Fruit fly (Drosophila melanogaster) whole organism: ENCODE measurements around the gene sau.
A peak's percentile ranks its signal among the peaks of the same experiment; 100 is the strongest.

Experiments
- CG8478 ChIP-seq: fragments of >200 bp; optimal IDR thresholded peaks from 2 replicates; lab custom pipeline; 2018; ENCODE audit warnings: inconsistent platforms
- Dll ChIP-seq: fragments of >200 bp; optimal IDR thresholded peaks from 2 replicates; lab custom pipeline; 2017
- EcR ChIP-seq, 2 experiments: fragments of >200 bp; optimal IDR thresholded peaks; 2 replicates each; lab custom pipeline; 2017; ENCODE audit warnings: missing biosample characterization in 2 of 2, missing genetic modification characterization in 2 of 2, missing genetic modification reagents in 2 of 2
- pan ChIP-seq: fragments of >200 bp; optimal IDR thresholded peaks from 2 replicates; lab custom pipeline; 2017
- psq ChIP-seq: fragments of >200 bp; optimal IDR thresholded peaks from 2 replicates; lab custom pipeline; 2017
- usp ChIP-seq: fragments of >200 bp; optimal IDR thresholded peaks from 2 replicates; lab custom pipeline; 2017; ENCODE audit warnings: missing biosample characterization, missing genetic modification characterization, mixed read lengths

Gene sau

DNA sequence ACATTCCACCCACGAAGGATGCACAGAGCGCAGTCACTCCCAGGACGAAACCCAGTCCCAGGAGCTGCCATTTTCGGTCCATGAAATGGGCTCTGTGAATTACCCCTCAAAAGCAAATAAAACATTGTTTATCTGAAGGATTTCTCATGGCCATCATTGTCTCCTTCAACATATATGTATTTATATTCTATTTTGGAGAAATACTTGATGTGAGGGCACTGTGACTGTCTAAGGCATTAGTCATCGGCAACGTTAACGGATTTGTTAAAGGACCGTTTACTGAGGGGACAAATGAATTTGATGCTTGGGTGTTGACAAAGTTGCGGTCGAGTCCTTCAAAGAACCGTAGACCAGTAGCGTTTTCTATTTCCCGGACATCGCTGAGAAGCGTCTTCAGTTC is 13.1 kb downstream of the sau start, which contains the start of gene Tengl2:
Tengl2 (minus strand) TSS at position 101 of the 400 bp plus-strand sequence.
- TF ChIP-seq EcR (GFP tag; optimal IDR thresholded peaks at IDR 0.05; lab: Kevin White, UChicago), result no peak
- no peak for TF ChIP-seq Dll (lab: Kevin White, UChicago)

DNA sequence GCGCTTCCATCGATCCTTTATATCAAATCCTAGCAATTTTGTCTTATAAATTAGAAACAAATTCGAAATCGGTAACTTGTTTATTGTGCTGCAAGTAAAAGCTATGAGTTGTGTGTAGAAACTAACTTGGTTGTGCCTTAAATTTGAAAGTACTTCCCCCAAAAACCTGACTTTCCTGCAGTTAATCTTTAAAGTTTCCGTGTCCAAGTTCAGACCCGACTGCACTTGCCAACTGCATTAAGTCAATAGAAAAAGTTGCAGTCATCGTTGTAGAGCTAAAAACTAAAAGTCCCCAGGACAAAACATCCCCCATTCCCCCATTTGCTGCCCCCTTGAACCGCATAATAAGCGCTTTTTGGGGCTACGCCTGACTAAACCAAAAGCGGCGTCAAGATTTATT is 14.4 kb downstream of the sau start, which contains the start of gene Tengl1:
Tengl1 (minus strand) TSS at position 101 of the 400 bp plus-strand sequence.
- TF ChIP-seq EcR (GFP tag; optimal IDR thresholded peaks at IDR 0.05; lab: Kevin White, UChicago), result no peak
- no peak for TF ChIP-seq CG8478 (lab: Kevin White, UChicago)
- no peak for TF ChIP-seq psq (lab: Kevin White, UChicago)
- no peak for TF ChIP-seq pan (lab: Kevin White, UChicago)
- no peak for TF ChIP-seq Dll (lab: Kevin White, UChicago)
- no peak for TF ChIP-seq usp (GFP tag; lab: Kevin White, UChicago)

DNA sequence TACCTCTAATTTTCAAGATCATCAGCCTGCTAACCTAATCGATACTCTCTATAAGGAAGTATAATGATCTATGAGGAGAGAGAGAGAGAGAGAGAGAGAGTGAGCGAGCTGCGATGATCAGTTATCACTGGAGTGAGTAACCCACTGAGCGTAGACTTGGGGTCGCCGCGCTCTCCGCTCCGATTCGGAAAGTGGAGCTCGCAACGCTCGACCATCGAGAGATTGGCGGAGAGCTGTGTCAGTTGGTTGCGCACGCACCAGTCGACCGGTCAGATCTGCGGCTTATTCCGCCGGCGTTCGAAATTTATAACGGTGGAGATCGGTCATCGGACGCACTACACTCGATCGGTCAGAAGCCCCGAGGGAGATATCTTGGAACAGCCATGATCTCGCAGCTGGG is 16.0 kb downstream of the sau start, which contains the start of gene CG4267:
CG4267 (plus strand) TSS at position 240 of the 400 bp plus-strand sequence.
- peak; percentile 96 for TF ChIP-seq Dll (lab: Kevin White, UChicago)
- TF ChIP-seq EcR (GFP tag; optimal IDR thresholded peaks at IDR 0.05; lab: Kevin White, UChicago), result peak in 1 of 2 experiments; percentile 42
- no peak for TF ChIP-seq usp (GFP tag; lab: Kevin White, UChicago)

DNA sequence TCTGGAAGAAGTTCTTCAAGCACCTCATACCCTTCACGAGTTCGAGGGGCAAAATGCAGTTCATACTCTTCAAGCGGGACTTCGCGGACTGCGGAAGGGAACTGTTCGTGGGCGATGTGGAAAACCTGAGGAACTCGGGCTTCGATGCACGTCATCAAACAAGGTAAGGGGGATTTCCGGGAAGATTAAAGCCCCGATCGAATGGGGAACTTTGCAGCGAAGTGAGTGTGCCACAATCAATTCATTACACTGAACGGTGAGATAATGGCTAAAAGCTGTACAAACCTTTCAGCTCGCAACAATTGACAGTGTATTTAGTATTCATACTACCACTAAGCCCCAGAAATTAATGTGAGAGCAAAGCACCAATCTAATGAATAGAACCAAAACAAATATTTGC is 16.6 kb downstream of the sau start:
- TF ChIP-seq psq (lab: Kevin White, UChicago) (no peak), usp (GFP tag; lab: Kevin White, UChicago) (no peak), pan (lab: Kevin White, UChicago) (no peak), CG8478 (lab: Kevin White, UChicago) (no peak), EcR (GFP tag; optimal IDR thresholded peaks at IDR 0.05; lab: Kevin White, UChicago) (no peak), Dll (lab: Kevin White, UChicago) (no peak)

DNA sequence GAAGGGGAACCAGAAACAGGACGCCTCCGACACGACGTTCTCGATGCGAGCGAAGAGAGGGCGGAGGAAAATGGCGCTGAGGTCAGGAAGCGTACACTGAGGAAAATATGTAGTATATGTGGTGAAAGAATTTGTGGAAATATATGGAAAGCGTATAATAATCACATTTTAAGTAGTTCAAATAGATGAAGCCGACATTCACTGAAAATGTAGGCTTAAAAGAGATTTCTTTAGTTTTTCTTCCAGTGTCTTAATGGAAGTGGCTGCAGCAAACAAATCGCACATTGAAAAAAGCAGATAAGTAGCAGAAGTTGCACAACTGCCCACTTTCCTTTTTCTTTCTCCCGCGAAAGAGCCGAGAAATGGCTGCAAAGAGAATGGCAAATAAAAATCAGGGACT is 23.4 kb downstream of the sau start:
- no peak for TF ChIP-seq Dll (lab: Kevin White, UChicago)

DNA sequence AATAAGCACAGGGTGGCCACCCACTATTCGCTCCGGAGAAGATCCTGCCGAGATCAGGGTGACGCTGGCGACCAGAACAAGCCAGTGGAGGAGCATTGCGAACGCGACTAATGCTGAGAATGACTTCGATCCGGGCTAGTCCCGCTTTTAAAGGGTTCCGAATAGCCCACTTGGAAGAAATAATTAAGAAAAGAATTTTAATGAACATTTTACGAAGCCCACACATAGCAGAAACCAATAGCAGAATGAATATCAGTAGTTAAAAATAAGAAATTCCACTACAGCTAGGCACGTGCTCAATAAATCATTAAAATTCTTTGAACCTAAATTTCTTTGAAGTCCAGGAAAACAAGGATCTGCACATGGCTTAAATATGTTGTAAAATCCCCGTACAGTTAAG is 25.0 kb downstream of the sau start, which contains the start of gene Ser12:
Ser12 (minus strand) TSS at position 101 of the 400 bp plus-strand sequence.
- no peak for TF ChIP-seq EcR (GFP tag; optimal IDR thresholded peaks at IDR 0.05; lab: Kevin White, UChicago)
- no peak for TF ChIP-seq pan (lab: Kevin White, UChicago)
- TF ChIP-seq CG8478 (lab: Kevin White, UChicago), result no peak
- TF ChIP-seq Dll (lab: Kevin White, UChicago), result no peak
- TF ChIP-seq usp (GFP tag; lab: Kevin White, UChicago), result no peak
- no peak for TF ChIP-seq psq (lab: Kevin White, UChicago)

DNA sequence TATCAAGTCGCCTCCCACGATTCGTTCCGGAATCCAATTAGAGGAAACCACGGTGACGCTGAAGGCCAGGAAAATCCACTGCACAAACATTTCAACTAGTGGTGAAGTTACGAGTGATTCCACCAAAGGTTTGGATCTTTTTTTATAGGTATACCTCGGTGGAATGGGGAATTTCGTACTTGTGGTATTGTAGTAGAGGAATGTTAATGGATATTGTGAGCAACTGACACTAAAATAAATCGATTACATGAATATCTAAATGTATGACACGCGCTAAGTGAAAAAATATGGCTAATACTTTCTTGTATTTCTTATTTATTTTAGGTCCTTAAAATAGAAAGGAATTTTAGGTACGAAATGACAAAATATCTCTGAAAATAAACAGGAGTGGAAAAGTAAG is 26.1 kb downstream of the sau start, which contains the start of gene CG17239:
CG17239 (minus strand) TSS at position 101 of the 400 bp plus-strand sequence.
- no peak for TF ChIP-seq pan (lab: Kevin White, UChicago)
- no peak for TF ChIP-seq Dll (lab: Kevin White, UChicago)
- TF ChIP-seq usp (GFP tag; lab: Kevin White, UChicago), result no peak
- TF ChIP-seq psq (lab: Kevin White, UChicago), result no peak
- TF ChIP-seq CG8478 (lab: Kevin White, UChicago), result no peak
- no peak for TF ChIP-seq EcR (GFP tag; optimal IDR thresholded peaks at IDR 0.05; lab: Kevin White, UChicago)

DNA sequence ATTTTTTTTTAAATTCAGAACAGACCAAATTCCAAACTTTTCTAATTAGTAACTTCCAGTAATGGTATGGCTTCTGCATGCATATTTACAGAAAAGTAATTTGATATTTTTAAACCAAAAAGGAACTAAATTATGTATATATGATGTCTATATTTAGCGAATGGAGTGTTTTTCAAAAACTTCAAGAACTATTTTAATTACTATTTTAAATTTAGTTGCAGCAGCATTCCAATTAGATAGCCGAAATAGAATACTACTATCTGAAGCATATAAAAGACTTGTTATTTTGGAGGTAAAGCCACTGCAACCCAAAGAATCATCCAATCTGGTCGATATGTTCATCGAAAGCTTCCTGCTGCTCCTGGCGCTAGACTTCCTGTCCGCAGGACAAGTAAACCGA is 26.6 kb downstream of the sau start, which contains the start of gene CG17234:
CG17234 (plus strand) TSS at position 301 of the 400 bp plus-strand sequence.
- TF ChIP-seq CG8478 (lab: Kevin White, UChicago), result no peak
- TF ChIP-seq EcR (GFP tag; optimal IDR thresholded peaks at IDR 0.05; lab: Kevin White, UChicago), result no peak
- no peak for TF ChIP-seq Dll (lab: Kevin White, UChicago)
- TF ChIP-seq psq (lab: Kevin White, UChicago), result no peak
- no peak for TF ChIP-seq usp (GFP tag; lab: Kevin White, UChicago)
- no peak for TF ChIP-seq pan (lab: Kevin White, UChicago)

DNA sequence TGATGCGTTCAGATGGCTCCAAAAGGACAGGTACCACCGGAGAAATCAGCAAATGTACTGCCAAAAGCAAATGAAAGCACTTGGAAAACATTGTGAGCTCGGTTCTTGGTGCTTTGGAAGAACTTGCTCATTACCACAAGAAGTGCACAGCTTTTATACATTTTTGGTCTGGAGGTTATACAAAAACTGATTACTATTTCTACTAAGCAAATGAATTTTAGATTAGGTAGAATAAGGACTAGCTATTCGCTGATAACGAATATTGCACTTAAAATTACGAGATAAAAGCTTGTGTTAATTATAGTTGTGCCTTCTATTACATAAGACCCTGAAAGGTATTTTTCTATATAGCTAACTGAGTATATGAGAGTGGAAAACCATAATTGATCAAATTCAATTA is 28.8 kb downstream of the sau start, which contains the start of gene Send1:
Send1 (minus strand) TSS at position 101 of the 400 bp plus-strand sequence.
- no peak for TF ChIP-seq pan (lab: Kevin White, UChicago)
- TF ChIP-seq usp (GFP tag; lab: Kevin White, UChicago), result no peak
- TF ChIP-seq CG8478 (lab: Kevin White, UChicago), result no peak
- no peak for TF ChIP-seq EcR (GFP tag; optimal IDR thresholded peaks at IDR 0.05; lab: Kevin White, UChicago)

DNA sequence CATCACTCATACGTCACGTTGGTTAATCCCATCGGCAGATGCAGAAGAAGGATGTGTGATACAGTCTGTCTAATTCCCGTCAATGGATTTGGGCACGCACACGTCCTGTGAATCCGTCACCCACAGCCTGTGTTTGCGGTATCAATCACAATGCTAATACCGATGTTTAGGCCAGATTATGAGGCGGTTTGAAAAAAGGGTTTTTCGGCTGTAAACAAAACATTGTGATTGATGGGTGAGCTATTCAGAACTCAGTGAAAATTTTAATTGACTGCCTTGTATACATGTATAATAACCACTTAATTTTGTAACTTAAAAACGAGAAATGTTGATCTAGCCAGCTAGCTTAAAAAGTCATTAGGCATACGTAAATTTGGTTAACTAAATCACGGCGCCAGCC is 37.0 kb downstream of the sau start, which contains the start of gene CG4270:
CG4270 (plus strand) TSS at position 301 of the 400 bp plus-strand sequence.
- TF ChIP-seq CG8478 (lab: Kevin White, UChicago), result no peak

DNA sequence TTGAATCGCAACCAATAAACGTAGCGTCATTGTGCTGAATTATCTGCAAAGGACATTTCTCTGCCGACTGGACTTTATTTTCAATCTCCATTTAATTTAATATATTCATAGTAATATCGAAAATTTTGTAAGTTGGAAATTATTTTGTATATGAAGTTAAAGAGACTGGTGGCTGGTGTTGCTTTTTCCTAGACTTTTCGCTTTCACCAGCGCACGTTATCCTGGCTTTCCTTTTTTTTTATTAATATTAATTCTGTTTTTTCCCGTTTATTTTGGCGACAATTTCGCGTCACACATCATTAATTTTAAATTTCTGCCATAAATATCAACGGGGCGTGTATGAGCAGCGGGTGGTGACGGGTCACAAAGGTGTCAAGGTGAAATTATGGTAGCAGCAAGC is 39.1 kb downstream of the sau start, which contains the start of gene CG34049:
CG34049 (minus strand) TSS at position 101 of the 400 bp plus-strand sequence.
- no peak for TF ChIP-seq Dll (lab: Kevin White, UChicago)
- TF ChIP-seq EcR (GFP tag; optimal IDR thresholded peaks at IDR 0.05; lab: Kevin White, UChicago), result no peak
- no peak for TF ChIP-seq CG8478 (lab: Kevin White, UChicago)
- TF ChIP-seq usp (GFP tag; lab: Kevin White, UChicago), result no peak
- no peak for TF ChIP-seq psq (lab: Kevin White, UChicago)
- TF ChIP-seq pan (lab: Kevin White, UChicago), result no peak

DNA sequence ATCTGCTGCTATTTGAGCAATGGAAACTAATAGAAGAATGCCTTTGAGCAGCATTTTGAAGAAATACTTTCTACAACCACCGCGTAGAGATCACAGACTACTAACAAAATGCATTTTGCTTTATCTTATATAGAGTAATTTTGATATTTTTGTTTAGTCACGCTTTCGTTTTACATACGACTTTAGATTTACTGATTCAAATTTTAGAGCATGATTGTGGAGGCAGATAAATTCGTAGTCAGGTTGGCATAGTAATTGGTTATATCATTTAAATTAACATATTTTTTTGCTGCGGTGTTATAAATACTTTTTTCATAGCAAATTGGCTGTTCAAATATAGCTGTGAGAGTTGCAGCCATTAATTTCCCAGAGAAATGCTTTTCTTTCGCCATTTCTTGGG is 42.9 kb downstream of the sau start, which contains the start of gene CG17242:
CG17242 (minus strand) TSS at position 101 of the 400 bp plus-strand sequence.
- TF ChIP-seq EcR (GFP tag; optimal IDR thresholded peaks at IDR 0.05; lab: Kevin White, UChicago), result no peak
